Worm (Caenorhabditis elegans) whole organism, young adult: ENCODE data around the gene snap-1.

Source experiments
- B0035.1 ChIP-seq: sonication (generic microtip); optimal IDR thresholded peaks from 2 replicates; lab custom pipeline; 2016; ENCODE audit warnings: missing genetic modification characterization, mild to moderate bottlenecking, missing compliant biosample characterization, missing genotype, missing genetic modification reagents
- F22D6.2 ChIP-seq: sonication (generic microtip); optimal IDR thresholded peaks from 2 replicates; lab custom pipeline; 2016; ENCODE audit warnings: mild to moderate bottlenecking, missing genetic modification characterization, missing compliant biosample characterization
- F23B12.7 ChIP-seq: sonication (generic microtip); optimal IDR thresholded peaks from 2 replicates; lab custom pipeline; 2017; ENCODE audit warnings: missing genetic modification characterization, mild to moderate bottlenecking, missing compliant biosample characterization, antibody characterized with exemption, moderate library complexity; ENCODE audit not compliant: insufficient read depth
- F57A8.1 ChIP-seq: fragments of 200-800 bp; sonication (Bioruptor generic); optimal IDR thresholded peaks from 2 replicates; lab custom pipeline; 2018; ENCODE audit warnings: mild to moderate bottlenecking, missing genetic modification characterization, moderate library complexity, missing compliant biosample characterization
- K11D2.4 ChIP-seq: fragments of 200-800 bp; sonication (Bioruptor generic); IDR thresholded peaks from 2 replicates; pipeline ENCODE4 v1.3.6; 2022; ENCODE audit warnings: missing genetic modification reagents, missing genetic modification characterization, missing compliant biosample characterization
- T26A5.8 ChIP-seq: sonication (generic microtip); optimal IDR thresholded peaks from 2 replicates; lab custom pipeline; 2016; ENCODE audit warnings: missing genetic modification characterization, missing compliant biosample characterization
- Y56A3A.18 ChIP-seq: fragments of 200-800 bp; sonication (Bioruptor generic); IDR thresholded peaks from 2 replicates; pipeline ENCODE4 v1.3.6; 2022; ENCODE audit warnings: missing genetic modification reagents, missing genetic modification characterization, missing compliant biosample characterization
- Y67H2A.10 ChIP-seq: fragments of 200-800 bp; sonication (Bioruptor generic); conservative IDR thresholded peaks from 2 replicates; pipeline ENCODE4 v1.3.6; 2022; ENCODE audit warnings: missing genetic modification reagents, missing genetic modification characterization, missing compliant biosample characterization
- Y79H2A.3 ChIP-seq: fragments of 200-800 bp; sonication (Bioruptor generic); conservative IDR thresholded peaks from 2 replicates; pipeline ENCODE4 v1.3.6; 2022; ENCODE audit warnings: missing genetic modification reagents, missing genetic modification characterization, missing compliant biosample characterization
- aptf-2 ChIP-seq: fragments of 200-800 bp; sonication (Bioruptor generic); conservative IDR thresholded peaks from 2 replicates; pipeline ENCODE4 v1.3.6; 2022; ENCODE audit warnings: missing genetic modification reagents, missing genetic modification characterization, missing compliant biosample characterization
- cebp-1 ChIP-seq, 2 experiments: fragments of 200-800 bp in 1 of 2; sonication (Bioruptor generic) in 1 of 2; sonication (generic microtip) in 1 of 2; IDR thresholded peaks in 1 of 2; optimal IDR thresholded peaks in 1 of 2; 2 replicates each; pipeline versions ENCODE4 v1.3.6 to Lab custom; 2017 to 2022; ENCODE audit warnings: missing compliant biosample characterization in 2 of 2, missing genetic modification characterization in 2 of 2, mild to moderate bottlenecking in 1 of 2, missing genetic modification reagents in 1 of 2, moderate library complexity in 1 of 2
- ceh-79 ChIP-seq: sonication (generic microtip); optimal IDR thresholded peaks from 2 replicates; lab custom pipeline; 2017; ENCODE audit warnings: mild to moderate bottlenecking, missing genetic modification characterization, missing compliant biosample characterization
- chd-7 ChIP-seq: sonication (generic microtip); optimal IDR thresholded peaks from 2 replicates; lab custom pipeline; 2016; ENCODE audit warnings: mild to moderate bottlenecking, missing genetic modification characterization, moderate library complexity, missing compliant biosample characterization
- dox-1 ChIP-seq: fragments of 200-800 bp; sonication (Bioruptor generic); IDR thresholded peaks from 2 replicates; pipeline ENCODE4 v1.3.6; 2022; ENCODE audit warnings: missing genetic modification reagents, missing genetic modification characterization, missing compliant biosample characterization
- efl-1 ChIP-seq: fragments of 150-350 bp; optimal IDR thresholded peaks from 2 replicates; lab custom pipeline; 2014; ENCODE audit warnings: missing biosample characterization, missing genetic modification reagents, missing genetic modification characterization
- gei-17 ChIP-seq: fragments of 200-800 bp; sonication (Bioruptor generic); optimal IDR thresholded peaks from 2 replicates; lab custom pipeline; 2018; ENCODE audit warnings: mild to moderate bottlenecking, missing genetic modification characterization, missing compliant biosample characterization
- him-1 ChIP-seq: sonication (generic microtip); optimal IDR thresholded peaks from 2 replicates; lab custom pipeline; 2016; ENCODE audit warnings: missing genotype, missing genetic modification reagents, missing genetic modification characterization, missing compliant biosample characterization
- hsf-1 ChIP-seq: fragments of 200-800 bp; sonication (Bioruptor generic); IDR thresholded peaks from 2 replicates; pipeline ENCODE4 v1.3.6; 2022; ENCODE audit warnings: missing genetic modification reagents, missing genetic modification characterization, missing compliant biosample characterization
- lir-1 ChIP-seq: fragments of 200-800 bp; sonication (Bioruptor generic); conservative IDR thresholded peaks from 2 replicates; pipeline ENCODE4 v1.3.6; 2022; ENCODE audit warnings: missing genetic modification reagents, missing genetic modification characterization, missing compliant biosample characterization
- lsy-27 ChIP-seq: sonication (generic microtip); optimal IDR thresholded peaks from 2 replicates; lab custom pipeline; 2017; ENCODE audit warnings: missing genetic modification characterization, mild to moderate bottlenecking, missing compliant biosample characterization, antibody characterized with exemption, missing genotype, borderline replicate concordance; ENCODE audit not compliant: insufficient read depth
- madf-3 ChIP-seq: fragments of 200-800 bp; sonication (Bioruptor generic); IDR thresholded peaks from 2 replicates; pipeline ENCODE4 v1.3.6; 2022; ENCODE audit warnings: missing genetic modification reagents, missing genetic modification characterization, missing compliant biosample characterization
- madf-8 ChIP-seq: fragments of 200-800 bp; sonication (Bioruptor generic); conservative IDR thresholded peaks from 2 replicates; pipeline ENCODE4 v1.3.6; 2022; ENCODE audit warnings: missing genetic modification reagents, missing genetic modification characterization, missing compliant biosample characterization
- nfyb-1 ChIP-seq: fragments of 200-800 bp; sonication (Bioruptor generic); IDR thresholded peaks from 2 replicates; pipeline ENCODE4 v1.3.6; 2022; ENCODE audit warnings: missing genetic modification reagents, missing genetic modification characterization, missing compliant biosample characterization
- nhr-27 ChIP-seq: fragments of 200-800 bp; sonication (Bioruptor generic); optimal IDR thresholded peaks from 2 replicates; lab custom pipeline; 2018; ENCODE audit warnings: mild to moderate bottlenecking, missing genetic modification characterization, moderate library complexity, missing compliant biosample characterization
- snpc-3.4 ChIP-seq: sonication (generic microtip); optimal IDR thresholded peaks from 2 replicates; lab custom pipeline; 2017; ENCODE audit warnings: missing genetic modification characterization, mild to moderate bottlenecking, missing compliant biosample characterization, antibody characterized with exemption, moderate library complexity, missing genotype, missing genetic modification reagents
- tbp1 ChIP-seq: fragments of 200-800 bp; sonication (Bioruptor generic); optimal IDR thresholded peaks from 2 replicates; lab custom pipeline; 2018; ENCODE audit warnings: mild to moderate bottlenecking, missing genetic modification characterization, missing compliant biosample characterization
- tlf-1 ChIP-seq: fragments of 200-800 bp; sonication (Bioruptor generic); optimal IDR thresholded peaks from 2 replicates; lab custom pipeline; 2018; ENCODE audit warnings: mild to moderate bottlenecking, missing genetic modification characterization, missing compliant biosample characterization
- zim-3 ChIP-seq: sonication (generic microtip); optimal IDR thresholded peaks from 2 replicates; lab custom pipeline; 2017; ENCODE audit warnings: mild to moderate bottlenecking, missing genetic modification characterization, moderate library complexity, missing compliant biosample characterization
- ztf-6 ChIP-seq: fragments of 200-800 bp; sonication (Bioruptor generic); IDR thresholded peaks from 2 replicates; pipeline ENCODE4 v1.3.6; 2022; ENCODE audit warnings: missing genetic modification reagents, missing genetic modification characterization, missing compliant biosample characterization

The snap-1 gene

DNA sequence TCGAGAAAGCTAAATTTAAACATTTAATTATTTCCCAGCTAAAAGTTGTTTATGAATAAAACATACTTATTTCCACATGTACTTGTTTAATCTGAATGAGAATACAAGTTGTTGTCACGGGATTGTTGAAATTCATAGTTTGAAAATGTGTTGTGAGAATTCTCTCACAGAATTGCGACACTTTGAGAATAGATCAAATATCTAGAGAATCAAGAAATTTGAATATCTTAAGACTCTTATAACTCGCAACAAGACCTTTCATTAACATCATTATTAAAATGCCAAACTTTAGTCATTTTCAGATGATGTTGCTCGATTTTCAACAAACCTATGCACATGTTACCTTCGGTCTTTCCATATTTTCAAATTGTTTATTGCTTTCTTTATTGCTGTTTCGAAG lies 27.5 kb upstream of the snap-1 start, which contains the start of gene str-90 (continued):
- no peak for TF ChIP-seq B0035.1 (tag; lab: Kevin White, UChicago)
- TF ChIP-seq, all 124 proteins: peak for 0

DNA sequence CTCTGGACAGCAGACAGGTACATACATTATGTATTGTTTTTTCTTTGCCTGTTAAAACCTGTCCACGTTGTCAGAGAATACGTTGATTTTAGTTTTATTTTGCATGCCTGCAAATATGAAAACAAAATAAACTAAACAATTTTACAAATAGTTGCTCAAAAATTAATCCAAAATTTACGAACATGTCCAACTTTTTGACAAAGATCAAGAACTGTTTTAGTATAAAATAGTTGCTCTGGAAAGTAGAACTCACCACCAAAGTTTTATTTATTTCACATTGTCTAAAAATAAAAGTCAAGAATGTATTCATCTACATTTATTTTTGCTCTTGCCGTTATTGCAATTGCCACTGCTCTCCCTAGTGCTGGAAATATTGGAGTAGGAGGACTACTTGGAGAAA lies 25.9 kb upstream of the snap-1 start, which contains the start of gene srlf-16:
srlf-16 (plus strand) TSS at position 301 of the 400 bp plus-strand sequence.
- no peak for TF ChIP-seq F57A8.1 (GFP tag; lab: Kevin White, UChicago)
- TF ChIP-seq Y79H2A.3 (GFP tag; lab: Robert Waterston, UW) = no peak
- no peak for TF ChIP-seq chd-7 (tag; lab: Kevin White, UChicago)
- no peak for TF ChIP-seq snpc-3.4
- TF ChIP-seq K11D2.4 (GFP tag; lab: Robert Waterston, UW) = no peak
- no peak for TF ChIP-seq ceh-79 (tag; lab: Kevin White, UChicago)
- TF ChIP-seq dox-1 (GFP tag; lab: Robert Waterston, UW) = no peak
- TF ChIP-seq hsf-1 (GFP tag; lab: Robert Waterston, UW) = no peak
- no peak for TF ChIP-seq F23B12.7 (tag; lab: Kevin White, UChicago)
- TF ChIP-seq him-1 = no peak
- TF ChIP-seq tlf-1 (GFP tag; lab: Kevin White, UChicago) = no peak
- no peak for TF ChIP-seq cebp-1 (GFP tag; IDR thresholded peaks at IDR 0.05; lab: Robert Waterston, UW)
- TF ChIP-seq cebp-1 (tag; optimal IDR thresholded peaks at IDR 0.05; lab: Kevin White, UChicago) = no peak

- no peak for TF ChIP-seq dox-1 (GFP tag; lab: Robert Waterston, UW)
- no peak for TF ChIP-seq efl-1 (GFP tag; lab: Kevin White, UChicago)
- TF ChIP-seq madf-8 (GFP tag; lab: Robert Waterston, UW) = no peak
- TF ChIP-seq zim-3 (tag; lab: Kevin White, UChicago) = no peak
- no peak for TF ChIP-seq lsy-27
- TF ChIP-seq T26A5.8 = no peak
- TF ChIP-seq F22D6.2 = no peak
- no peak for TF ChIP-seq ceh-79 (tag; lab: Kevin White, UChicago)
- no peak for TF ChIP-seq aptf-2 (GFP tag; lab: Robert Waterston, UW)
- TF ChIP-seq gei-17 (GFP tag; lab: Kevin White, UChicago) = no peak
- TF ChIP-seq, all 124 proteins: peak for 0
Measured at ce11 chrV:8108670-8109069, 21.7 kb upstream of the snap-1 start, which contains the start of gene myo-5. TSS of gene myo-5 (plus strand) at chrV:8108970.

- no peak for TF ChIP-seq ceh-79 (tag; lab: Kevin White, UChicago)
- no peak for TF ChIP-seq nhr-27 (tag; lab: Kevin White, UChicago)
- TF ChIP-seq B0035.1 (tag; lab: Kevin White, UChicago) = no peak
- no peak for TF ChIP-seq tbp1 (GFP tag; lab: Kevin White, UChicago)
- TF ChIP-seq Y56A3A.18 (GFP tag; lab: Robert Waterston, UW) = no peak
- TF ChIP-seq madf-3 = no peak
- TF ChIP-seq lir-1 (GFP tag; lab: Robert Waterston, UW) = no peak
- no peak for TF ChIP-seq ztf-6 (GFP tag; lab: Robert Waterston, UW)
- no peak for TF ChIP-seq nfyb-1 (GFP tag; lab: Robert Waterston, UW)
Measured at ce11 chrV:8110816-8111215, 19.6 kb upstream of the snap-1 start.

DNA sequence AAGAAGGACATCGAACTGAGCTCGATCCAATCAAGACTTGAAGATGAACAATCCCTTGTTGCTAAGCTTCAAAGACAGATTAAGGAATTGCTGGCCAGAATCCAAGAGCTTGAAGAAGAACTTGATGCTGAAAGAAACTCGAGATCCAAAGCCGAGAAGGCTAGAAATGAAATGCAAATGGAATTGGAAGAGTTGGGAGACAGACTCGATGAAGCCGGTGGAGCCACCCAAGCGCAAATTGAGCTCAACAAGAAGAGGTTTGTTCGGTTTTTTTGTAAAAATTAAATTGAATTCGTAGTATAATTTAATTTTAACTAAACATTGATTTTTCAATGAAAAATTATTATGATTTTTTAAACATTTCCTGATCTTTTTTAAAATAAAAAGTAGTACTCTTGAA lies 15.9 kb upstream of the snap-1 start:
- TF ChIP-seq Y67H2A.10 (GFP tag; lab: Robert Waterston, UW) = no peak
